Worm (Caenorhabditis elegans) whole organism, L2 larva: ENCODE measurements around the gene rad-54.L2.

Experiments used
- C34F6.9 ChIP-seq: fragments of 150-350 bp; optimal IDR thresholded peaks from 2 replicates; lab custom pipeline; 2014; ENCODE audit warnings: missing biosample characterization, missing genetic modification characterization
- F13H6.1 ChIP-seq: sonication (generic microtip); optimal IDR thresholded peaks from 2 replicates; lab custom pipeline; 2016; ENCODE audit warnings: missing genetic modification characterization, missing compliant biosample characterization
- ZK546.5 ChIP-seq: sonication (generic microtip); optimal IDR thresholded peaks from 2 replicates; lab custom pipeline; 2017; ENCODE audit warnings: missing biosample characterization, missing genetic modification characterization
- alr-1 ChIP-seq: fragments of 150-350 bp; optimal IDR thresholded peaks from 2 replicates; lab custom pipeline; 2014; ENCODE audit warnings: missing biosample characterization, missing genetic modification characterization
- aly-2 ChIP-seq: fragments of 150-350 bp; optimal IDR thresholded peaks from 2 replicates; lab custom pipeline; 2014; ENCODE audit warnings: missing biosample characterization, missing genetic modification characterization
- ama-1 ChIP-seq: fragments of 150-350 bp; optimal IDR thresholded peaks from 2 replicates; lab custom pipeline; 2018; ENCODE audit warnings: inconsistent platforms
- blmp-1 ChIP-seq: sonication (generic microtip); optimal IDR thresholded peaks from 2 replicates; lab custom pipeline; 2017; ENCODE audit warnings: missing genetic modification characterization, mild to moderate bottlenecking, missing compliant biosample characterization, antibody characterized with exemption, moderate library complexity; ENCODE audit not compliant: insufficient read depth
- ceh-16 ChIP-seq: fragments of 150-350 bp; optimal IDR thresholded peaks from 2 replicates; lab custom pipeline; 2014; ENCODE audit warnings: missing biosample characterization, missing genetic modification characterization
- ceh-82 ChIP-seq: fragments of 150-350 bp; optimal IDR thresholded peaks from 2 replicates; lab custom pipeline; 2014; ENCODE audit warnings: missing biosample characterization, missing genetic modification characterization
- crh-2 ChIP-seq: sonication (generic microtip); optimal IDR thresholded peaks from 2 replicates; lab custom pipeline; 2017; ENCODE audit warnings: missing biosample characterization, missing genetic modification characterization
- dmd-4 ChIP-seq: sonication (generic microtip); optimal IDR thresholded peaks from 2 replicates; lab custom pipeline; 2017; ENCODE audit warnings: missing biosample characterization, missing genetic modification characterization
- egl-27 ChIP-seq: sonication (generic microtip); optimal IDR thresholded peaks from 3 replicates; lab custom pipeline; 2017; ENCODE audit warnings: missing biosample characterization, missing genetic modification reagents, missing genetic modification characterization
- elt-3 ChIP-seq: sonication (generic microtip); optimal IDR thresholded peaks from 2 replicates; lab custom pipeline; 2017; ENCODE audit warnings: missing biosample characterization, missing genetic modification characterization
- fos-1 ChIP-seq: fragments of 150-350 bp; optimal IDR thresholded peaks from 2 replicates; lab custom pipeline; 2014; ENCODE audit warnings: missing biosample characterization, missing genetic modification characterization
- gmeb-1 ChIP-seq: fragments of 150-350 bp; optimal IDR thresholded peaks from 2 replicates; lab custom pipeline; 2014; ENCODE audit warnings: missing biosample characterization, missing genetic modification characterization
- lin-11 ChIP-seq: fragments of 150-350 bp; sonication (generic microtip); optimal IDR thresholded peaks from 2 replicates; lab custom pipeline; 2014; ENCODE audit warnings: missing biosample characterization, missing genetic modification characterization, inconsistent platforms, mixed read lengths
- lin-39 ChIP-seq: fragments of 150-350 bp; optimal IDR thresholded peaks from 2 replicates; lab custom pipeline; 2014; ENCODE audit warnings: missing biosample characterization, missing genetic modification reagents, missing genetic modification characterization
- mab-5 ChIP-seq: fragments of 150-350 bp; optimal IDR thresholded peaks from 2 replicates; lab custom pipeline; 2014; ENCODE audit warnings: missing biosample characterization, missing genetic modification characterization
- mbf-1 ChIP-seq: sonication (generic microtip); optimal IDR thresholded peaks from 2 replicates; lab custom pipeline; 2017; ENCODE audit warnings: missing biosample characterization, missing genetic modification characterization
- mdl-1 ChIP-seq, 2 experiments: fragments of 150-350 bp in 1 of 2; sonication (generic microtip) in 1 of 2; optimal IDR thresholded peaks; 2 replicates each; lab custom pipeline; 2017; ENCODE audit warnings: missing biosample characterization in 2 of 2, missing genetic modification characterization in 2 of 2
- nhr-10 ChIP-seq: sonication (generic microtip); optimal IDR thresholded peaks from 2 replicates; lab custom pipeline; 2017; ENCODE audit warnings: missing biosample characterization, missing genetic modification characterization
- nhr-12 ChIP-seq: fragments of 150-350 bp; optimal IDR thresholded peaks from 2 replicates; lab custom pipeline; 2014; ENCODE audit warnings: missing biosample characterization, missing genetic modification characterization
- nhr-237 ChIP-seq: fragments of 150-350 bp; optimal IDR thresholded peaks from 2 replicates; lab custom pipeline; 2014; ENCODE audit warnings: missing biosample characterization, missing genetic modification characterization
- nhr-6 ChIP-seq: fragments of 150-350 bp; optimal IDR thresholded peaks from 2 replicates; lab custom pipeline; 2014; ENCODE audit warnings: missing biosample characterization, missing genetic modification characterization
- peb-1 ChIP-seq: fragments of 150-350 bp; optimal IDR thresholded peaks from 2 replicates; lab custom pipeline; 2014; ENCODE audit warnings: missing biosample characterization, missing genetic modification characterization
- skn-1 ChIP-seq: sonication (generic microtip); optimal IDR thresholded peaks from 2 replicates; lab custom pipeline; 2017; ENCODE audit warnings: missing biosample characterization, missing genetic modification characterization
- sma-3 ChIP-seq: sonication (generic microtip); optimal IDR thresholded peaks from 2 replicates; lab custom pipeline; 2016; ENCODE audit warnings: missing genetic modification reagents, missing genetic modification characterization, missing compliant biosample characterization
- sma-9 ChIP-seq, 2 experiments: fragments of 150-350 bp in 1 of 2; sonication (generic microtip) in 1 of 2; optimal IDR thresholded peaks; 2 replicates each; lab custom pipeline; 2014 to 2016; ENCODE audit warnings: missing genetic modification characterization in 2 of 2, mild to moderate bottlenecking in 1 of 2, missing biosample characterization in 1 of 2, missing compliant biosample characterization in 1 of 2, missing genetic modification reagents in 1 of 2, moderate library complexity in 1 of 2
- snpc-4 ChIP-seq: fragments of 150-350 bp; optimal IDR thresholded peaks from 2 replicates; lab custom pipeline; 2014; ENCODE audit warnings: missing biosample characterization, missing genetic modification characterization
- unc-39 ChIP-seq: fragments of 150-350 bp; optimal IDR thresholded peaks from 2 replicates; lab custom pipeline; 2014; ENCODE audit warnings: missing biosample characterization, missing genetic modification characterization
- unc-55 ChIP-seq: fragments of 150-350 bp; sonication (generic microtip); optimal IDR thresholded peaks from 3 replicates; lab custom pipeline; 2014; ENCODE audit warnings: missing biosample characterization, missing genetic modification reagents, missing genetic modification characterization
- unc-62 ChIP-seq: fragments of 150-350 bp; optimal IDR thresholded peaks from 2 replicates; lab custom pipeline; 2014; ENCODE audit warnings: missing biosample characterization, missing genetic modification reagents, missing genetic modification characterization
- zag-1 ChIP-seq: fragments of 150-350 bp; optimal IDR thresholded peaks from 2 replicates; lab custom pipeline; 2014; ENCODE audit warnings: missing biosample characterization, missing genetic modification characterization
- ztf-1 ChIP-seq: fragments of 200-800 bp; sonication (Bioruptor generic); conservative IDR thresholded peaks from 2 replicates; pipeline ENCODE4 v1.3.6; 2022; ENCODE audit warnings: missing genetic modification characterization, missing compliant biosample characterization
- ztf-11 ChIP-seq: sonication (generic microtip); optimal IDR thresholded peaks from 2 replicates; lab custom pipeline; 2017; ENCODE audit warnings: missing biosample characterization, missing genetic modification characterization

The rad-54.L2 gene

DNA sequence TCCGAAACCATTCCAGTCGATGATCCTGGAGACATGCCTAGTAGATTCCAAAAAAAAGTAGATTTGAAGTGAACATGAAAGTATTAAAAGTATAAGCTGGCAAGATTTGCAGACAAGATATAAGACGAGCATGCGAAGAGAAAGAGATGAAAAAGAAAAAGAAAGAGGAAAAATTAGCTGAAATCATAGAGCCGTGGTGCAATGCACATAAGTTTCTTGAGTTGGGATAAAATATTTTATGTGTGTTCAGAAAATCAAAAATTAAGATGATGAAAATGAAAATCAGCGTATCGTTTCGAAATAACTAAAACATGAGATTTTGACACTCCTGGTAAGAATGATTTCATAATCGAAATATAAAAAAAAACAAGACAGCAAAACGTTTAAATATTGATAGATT, 49.4 kb upstream of the rad-54.L2 start, which contains the start of gene T11B7.2:
TSS of gene T11B7.2 (minus strand) at position 101 of the 400 bp plus-strand sequence.
- TF ChIP-seq unc-55 (GFP tag; lab: Kevin White, UChicago) (no peak), C34F6.9 (tag; lab: Kevin White, UChicago) (no peak), gmeb-1 (tag; lab: Kevin White, UChicago) (no peak), nhr-237 (tag; lab: Kevin White, UChicago) (no peak), nhr-12 (tag; lab: Kevin White, UChicago) (no peak), unc-62 (no peak), ceh-16 (no peak), ztf-11 (tag; lab: Kevin White, UChicago) (no peak), zag-1 (tag; lab: Kevin White, UChicago) (no peak), mab-5 (no peak), nhr-6 (tag; lab: Kevin White, UChicago) (no peak), crh-2 (tag; lab: Kevin White, UChicago) (no peak), elt-3 (tag; lab: Kevin White, UChicago) (no peak)

DNA sequence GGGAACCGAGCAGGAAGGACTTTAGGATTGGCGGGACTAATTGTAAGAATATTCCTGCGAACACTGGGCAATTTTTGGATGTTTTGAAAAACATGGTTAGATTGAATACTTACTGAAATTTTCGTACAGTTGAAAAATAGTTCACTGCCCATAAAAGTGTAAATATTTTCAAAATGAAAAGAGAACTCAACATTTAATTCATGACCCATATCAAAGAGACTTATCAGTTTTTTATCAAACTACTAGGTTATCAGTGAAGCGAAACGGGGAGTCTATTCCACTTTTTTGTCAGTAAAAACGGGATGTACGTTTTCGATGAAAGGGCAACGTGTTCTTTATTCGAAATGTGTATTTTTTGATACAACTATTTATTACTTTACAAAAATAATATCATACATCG, 48.0 kb upstream of the rad-54.L2 start:
- TF ChIP-seq fos-1 (tag; lab: Kevin White, UChicago) (peak; percentile 80), blmp-1 (no peak), elt-3 (tag; lab: Kevin White, UChicago) (no peak), crh-2 (tag; lab: Kevin White, UChicago) (peak; percentile 24)

DNA sequence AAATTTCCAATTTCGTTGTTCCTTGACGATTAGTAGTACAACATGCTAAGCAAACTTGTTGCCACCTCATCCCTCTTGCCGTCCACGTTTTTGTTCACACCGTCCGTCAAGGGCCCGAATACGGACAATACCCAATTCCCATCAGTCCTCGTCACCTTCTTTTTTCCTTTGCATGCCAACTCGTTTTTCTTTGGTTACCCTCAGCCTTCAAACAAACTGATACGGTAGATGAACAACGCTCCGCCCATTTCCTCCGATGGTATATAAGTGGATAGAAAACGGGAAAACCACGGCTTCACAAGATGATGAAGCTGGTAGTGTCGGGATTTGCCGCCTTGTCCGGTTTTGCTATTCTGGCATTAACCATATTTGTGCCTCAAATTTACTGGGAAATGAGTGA, 46.0 kb upstream of the rad-54.L2 start, which contains the start of gene col-118:
TSS of gene col-118 (plus strand) at position 301 of the 400 bp plus-strand sequence.
- no peak for TF ChIP-seq nhr-10 (tag; lab: Kevin White, UChicago)
- TF ChIP-seq mbf-1 (tag; lab: Kevin White, UChicago) = no peak

DNA sequence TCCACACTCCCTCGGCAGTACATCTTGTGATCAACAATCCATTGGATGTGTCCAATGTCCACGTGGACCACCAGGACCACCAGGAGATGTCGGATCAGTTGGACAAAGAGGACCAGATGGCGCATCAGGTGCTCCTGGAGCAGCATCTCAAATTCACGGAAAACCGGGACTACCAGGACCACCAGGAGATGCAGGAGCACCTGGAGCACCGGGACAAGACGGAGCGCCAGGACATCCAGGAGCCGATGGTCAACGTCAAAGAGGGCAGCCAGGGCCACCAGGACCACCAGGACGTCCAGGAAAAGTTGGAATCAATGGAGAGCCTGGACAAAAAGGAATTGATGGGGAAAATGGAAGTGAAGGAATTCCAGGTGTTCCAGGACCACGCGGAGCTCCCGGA, 44.9 kb upstream of the rad-54.L2 start:
- no peak for TF ChIP-seq lin-39 (tag; lab: Kevin White, UChicago)
- no peak for TF ChIP-seq mab-5
- TF ChIP-seq ceh-82 (tag; lab: Kevin White, UChicago) = no peak
- TF ChIP-seq ztf-1 (GFP tag; lab: Robert Waterston, UW) = no peak
- no peak for TF ChIP-seq mdl-1 (tag; optimal IDR thresholded peaks at IDR 0.05; lab: Kevin White, UChicago)
- no peak for TF ChIP-seq sma-9 (GFP tag; optimal IDR thresholded peaks at IDR 0.05; lab: Kevin White, UChicago)
- TF ChIP-seq sma-9 (tag; optimal IDR thresholded peaks at IDR 0.05; lab: Kevin White, UChicago) = no peak
- TF ChIP-seq egl-27 (tag; lab: Kevin White, UChicago) = no peak
- TF ChIP-seq unc-55 (GFP tag; lab: Kevin White, UChicago) = no peak
- TF ChIP-seq sma-3 = no peak
- TF ChIP-seq ztf-11 (tag; lab: Kevin White, UChicago) = no peak
- TF ChIP-seq nhr-237 (tag; lab: Kevin White, UChicago) = no peak
- TF ChIP-seq gmeb-1 (tag; lab: Kevin White, UChicago) = no peak
- TF ChIP-seq ZK546.5 (tag; lab: Kevin White, UChicago) = no peak
- TF ChIP-seq aly-2 (tag; lab: Kevin White, UChicago) = no peak
- TF ChIP-seq lin-11 (tag; lab: Kevin White, UChicago) = no peak
- no peak for TF ChIP-seq C34F6.9 (tag; lab: Kevin White, UChicago)

DNA sequence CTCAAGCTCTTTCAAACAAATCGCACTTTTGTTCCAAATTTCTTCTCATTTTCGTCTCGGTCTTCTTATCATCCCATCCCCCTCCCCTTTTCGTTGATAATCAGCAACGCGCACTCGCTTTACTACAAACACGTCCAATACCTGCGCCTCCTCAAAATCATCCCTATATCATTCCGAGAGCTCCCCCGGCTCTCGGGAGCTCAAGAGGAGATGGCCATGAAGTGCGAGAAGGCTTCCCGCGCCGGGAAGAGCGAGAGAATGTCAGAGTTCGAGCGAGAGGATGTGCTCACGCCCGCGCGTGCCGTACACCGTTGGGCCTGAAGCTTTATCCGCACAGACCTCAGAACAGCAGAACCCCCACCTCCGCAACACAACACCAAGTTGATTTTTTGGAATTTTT, 43.1 kb upstream of the rad-54.L2 start:
- TF ChIP-seq F13H6.1 (tag; lab: Kevin White, UChicago) (peak; percentile 47), ZK546.5 (tag; lab: Kevin White, UChicago) (no peak)
- TF ChIP-seq, all 48 proteins: peak for 1

DNA sequence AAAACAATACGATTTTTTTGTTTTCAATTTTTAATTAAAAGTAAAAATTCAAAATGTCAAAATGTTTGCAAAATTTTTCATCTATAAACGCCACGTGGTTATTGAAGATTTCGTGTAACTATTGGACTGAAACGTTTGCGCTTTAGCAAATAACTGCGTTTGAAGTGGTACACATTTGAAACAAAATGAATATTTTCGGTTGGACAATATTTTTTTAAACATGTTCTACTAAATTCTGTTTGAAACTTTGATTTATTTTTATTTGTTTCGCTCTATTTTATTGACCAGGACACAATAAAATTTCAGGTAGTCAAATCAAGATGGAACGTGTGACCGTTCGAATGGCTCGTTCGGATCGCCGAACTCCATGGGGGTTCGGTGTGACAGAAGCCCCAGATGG, 41.7 kb upstream of the rad-54.L2 start, which contains the start of gene alp-1:
TSS of gene alp-1 (plus strand) at position 301 of the 400 bp plus-strand sequence.
- TF ChIP-seq egl-27 (tag; lab: Kevin White, UChicago) = no peak
- TF ChIP-seq unc-55 (GFP tag; lab: Kevin White, UChicago) = no peak
- TF ChIP-seq mab-5 = no peak
- no peak for TF ChIP-seq skn-1 (tag; lab: Kevin White, UChicago)
- no peak for TF ChIP-seq sma-3
- TF ChIP-seq snpc-4 (tag; lab: Kevin White, UChicago) = no peak
- no peak for TF ChIP-seq C34F6.9 (tag; lab: Kevin White, UChicago)
- TF ChIP-seq blmp-1 = no peak
- no peak for TF ChIP-seq alr-1 (tag; lab: Kevin White, UChicago)
- no peak for TF ChIP-seq ama-1 (lab: Kevin White, UChicago)
- TF ChIP-seq dmd-4 (tag; lab: Kevin White, UChicago) = no peak
- no peak for TF ChIP-seq ztf-11 (tag; lab: Kevin White, UChicago)
- no peak for TF ChIP-seq nhr-237 (tag; lab: Kevin White, UChicago)
- no peak for TF ChIP-seq aly-2 (tag; lab: Kevin White, UChicago)
- TF ChIP-seq peb-1 (tag; lab: Kevin White, UChicago) = no peak
- TF ChIP-seq nhr-12 (tag; lab: Kevin White, UChicago) = no peak
- no peak for TF ChIP-seq unc-39
